Worm (Caenorhabditis elegans): ENCODE data around the gene spig-3.

spig-3 gene

ce11 chrV:14260831-14261230, 38.6 kb downstream of the spig-3 start, which contains the start of gene F40G12.2:
F40G12.2 (minus strand) TSS chrV:14260931.
- TF ChIP-seq hmbx-1 (tag; optimal IDR thresholded peaks at IDR 0.05): no peak
- TF ChIP-seq flt-1 (GFP tag; IDR thresholded peaks at IDR 0.05): no peak
- no peak for TF ChIP-seq scrt-1 (GFP tag; IDR thresholded peaks at IDR 0.05)
- TF ChIP-seq B0310.2 (tag; optimal IDR thresholded peaks at IDR 0.05): no peak
- no peak for TF ChIP-seq ama-1 (optimal IDR thresholded peaks at IDR 0.05)
- TF ChIP-seq F13C5.2 (tag; optimal IDR thresholded peaks at IDR 0.05): no peak
- no peak for TF ChIP-seq hnd-1 (tag; optimal IDR thresholded peaks at IDR 0.05)
- no peak for TF ChIP-seq pes-1 (GFP tag; IDR thresholded peaks at IDR 0.05)
- no peak for TF ChIP-seq tra-4 (tag; optimal IDR thresholded peaks at IDR 0.05)
- TF ChIP-seq hmg-4 (GFP tag; optimal IDR thresholded peaks at IDR 0.05): no peak
- no peak for TF ChIP-seq aly-1 (tag; optimal IDR thresholded peaks at IDR 0.05)
- TF ChIP-seq tbx-11 (GFP tag; IDR thresholded peaks at IDR 0.05): no peak
- TF ChIP-seq ceh-36 (tag; optimal IDR thresholded peaks at IDR 0.05): no peak
- no peak for TF ChIP-seq sea-1 (GFP tag; conservative IDR thresholded peaks at IDR 0.05)
- no peak for TF ChIP-seq ceh-13 (GFP tag; optimal IDR thresholded peaks at IDR 0.05)
- no peak for TF ChIP-seq tbx-37 (GFP tag; conservative IDR thresholded peaks at IDR 0.05)
- TF ChIP-seq ets-7 (tag; optimal IDR thresholded peaks at IDR 0.05): no peak

ce11 chrV:14256813-14257212, 42.7 kb downstream of the spig-3 start, which contains the start of gene sre-8:
sre-8 (plus strand) TSS chrV:14257113.
- TF ChIP-seq pes-1 (GFP tag; IDR thresholded peaks at IDR 0.05): no peak
- TF ChIP-seq ceh-13 (GFP tag; optimal IDR thresholded peaks at IDR 0.05): no peak
- TF ChIP-seq ets-7 (tag; optimal IDR thresholded peaks at IDR 0.05): no peak
- no peak for TF ChIP-seq F13C5.2 (tag; optimal IDR thresholded peaks at IDR 0.05)
- TF ChIP-seq hmbx-1 (tag; optimal IDR thresholded peaks at IDR 0.05): no peak
- TF ChIP-seq tra-4 (tag; optimal IDR thresholded peaks at IDR 0.05): no peak
- no peak for TF ChIP-seq hnd-1 (tag; optimal IDR thresholded peaks at IDR 0.05)
- TF ChIP-seq scrt-1 (GFP tag; IDR thresholded peaks at IDR 0.05): no peak
- TF ChIP-seq tbx-37 (GFP tag; conservative IDR thresholded peaks at IDR 0.05): no peak
- TF ChIP-seq flt-1 (GFP tag; IDR thresholded peaks at IDR 0.05): no peak
- no peak for TF ChIP-seq tbx-11 (GFP tag; IDR thresholded peaks at IDR 0.05)
- TF ChIP-seq sea-1 (GFP tag; conservative IDR thresholded peaks at IDR 0.05): no peak
- TF ChIP-seq B0310.2 (tag; optimal IDR thresholded peaks at IDR 0.05): no peak
- TF ChIP-seq hmg-4 (GFP tag; optimal IDR thresholded peaks at IDR 0.05): no peak
- no peak for TF ChIP-seq aly-1 (tag; optimal IDR thresholded peaks at IDR 0.05)
- no peak for TF ChIP-seq ceh-36 (tag; optimal IDR thresholded peaks at IDR 0.05)
- no peak for TF ChIP-seq ama-1 (optimal IDR thresholded peaks at IDR 0.05)

DNA sequence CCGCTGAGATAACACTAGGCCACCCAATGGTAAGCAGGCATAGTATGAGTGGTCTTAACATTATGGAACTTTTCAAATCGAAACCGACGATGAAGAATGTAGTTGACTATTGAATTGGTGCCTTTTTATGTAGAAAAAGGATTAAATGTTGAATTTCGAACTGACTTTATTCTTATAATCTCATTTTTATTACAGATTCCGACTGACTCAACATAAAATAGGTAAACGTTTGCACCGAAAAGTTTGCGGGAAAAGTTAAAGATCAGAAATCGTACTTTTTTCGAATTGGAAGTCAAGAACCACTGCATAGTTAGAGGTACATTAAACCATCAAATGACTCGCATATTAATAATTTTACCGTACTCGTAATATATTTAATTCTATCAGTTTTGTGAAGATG, 45.2 kb downstream of the spig-3 start, which contains the start of gene K02E11.7:
K02E11.7 (minus strand) TSS at position 101 of the 400 bp plus-strand sequence.
- TF ChIP-seq ets-7 (tag; optimal IDR thresholded peaks at IDR 0.05) (no peak), hnd-1 (tag; optimal IDR thresholded peaks at IDR 0.05) (no peak), pes-1 (GFP tag; IDR thresholded peaks at IDR 0.05) (no peak), hmg-4 (GFP tag; optimal IDR thresholded peaks at IDR 0.05) (no peak), aly-1 (tag; optimal IDR thresholded peaks at IDR 0.05) (no peak), hmbx-1 (tag; optimal IDR thresholded peaks at IDR 0.05) (no peak), ceh-36 (tag; optimal IDR thresholded peaks at IDR 0.05) (no peak), B0310.2 (tag; optimal IDR thresholded peaks at IDR 0.05) (no peak), scrt-1 (GFP tag; IDR thresholded peaks at IDR 0.05) (no peak), tra-4 (tag; optimal IDR thresholded peaks at IDR 0.05) (no peak), flt-1 (GFP tag; IDR thresholded peaks at IDR 0.05) (no peak), tbx-11 (GFP tag; IDR thresholded peaks at IDR 0.05) (no peak), tbx-37 (GFP tag; conservative IDR thresholded peaks at IDR 0.05) (no peak), ceh-13 (GFP tag; optimal IDR thresholded peaks at IDR 0.05) (no peak)

DNA sequence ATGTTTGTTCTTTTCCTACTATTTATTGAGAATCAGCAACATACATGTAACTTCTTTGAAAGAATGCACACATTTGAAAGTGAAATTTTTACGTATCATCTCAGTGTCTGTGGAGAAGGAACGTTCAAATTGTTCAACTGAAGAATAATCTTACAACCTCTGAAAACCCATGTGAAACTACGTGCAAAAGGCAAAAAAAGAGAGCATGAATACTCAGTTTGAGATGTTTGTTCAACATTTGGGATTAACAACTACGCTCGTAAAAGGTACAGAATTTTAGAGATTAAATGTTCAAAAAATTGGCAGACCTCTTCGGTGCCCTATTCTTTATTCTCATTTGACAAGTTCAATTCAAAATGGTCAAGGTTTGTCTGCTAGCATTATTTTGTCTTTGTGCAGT, 47.4 kb downstream of the spig-3 start, which contains the start of gene K02E11.5:
K02E11.5 (plus strand) TSS at position 301 of the 400 bp plus-strand sequence.
- TF ChIP-seq B0310.2 (tag; optimal IDR thresholded peaks at IDR 0.05) (no peak), flt-1 (GFP tag; IDR thresholded peaks at IDR 0.05) (no peak), hmbx-1 (tag; optimal IDR thresholded peaks at IDR 0.05) (no peak), scrt-1 (GFP tag; IDR thresholded peaks at IDR 0.05) (no peak), aly-1 (tag; optimal IDR thresholded peaks at IDR 0.05) (no peak), tra-4 (tag; optimal IDR thresholded peaks at IDR 0.05) (no peak), hnd-1 (tag; optimal IDR thresholded peaks at IDR 0.05) (no peak), F13C5.2 (tag; optimal IDR thresholded peaks at IDR 0.05) (no peak), hmg-4 (GFP tag; optimal IDR thresholded peaks at IDR 0.05) (no peak), pes-1 (GFP tag; IDR thresholded peaks at IDR 0.05) (no peak), tbx-37 (GFP tag; conservative IDR thresholded peaks at IDR 0.05) (no peak), ets-7 (tag; optimal IDR thresholded peaks at IDR 0.05) (no peak), sea-1 (GFP tag; conservative IDR thresholded peaks at IDR 0.05) (no peak), tbx-11 (GFP tag; IDR thresholded peaks at IDR 0.05) (no peak), ceh-36 (tag; optimal IDR thresholded peaks at IDR 0.05) (no peak)

Data from whole organism, early embryonic.